Worm (Caenorhabditis elegans) whole organism, L1 larva: ENCODE measurements around the gene C04A11.1.
A peak's percentile ranks its signal among the peaks of the same experiment; 100 is the strongest.

ENCODE experiments used
- C16A3.4 ChIP-seq: fragments of 150-350 bp; optimal IDR thresholded peaks from 2 replicates; lab custom pipeline; 2014; ENCODE audit warnings: missing biosample characterization, missing genetic modification characterization
- C34B4.2 ChIP-seq: sonication (generic microtip); optimal IDR thresholded peaks from 2 replicates; lab custom pipeline; 2017; ENCODE audit warnings: mild to moderate bottlenecking, missing genetic modification characterization, missing compliant biosample characterization
- F16B12.6 ChIP-seq: fragments of 150-350 bp; optimal IDR thresholded peaks from 2 replicates; lab custom pipeline; 2014; ENCODE audit warnings: missing biosample characterization, missing genetic modification characterization
- ama-1 ChIP-seq: fragments of 150-350 bp; optimal IDR thresholded peaks from 2 replicates; lab custom pipeline; 2014
- ceh-8 ChIP-seq: fragments of 200-800 bp; sonication (Bioruptor generic); optimal IDR thresholded peaks from 2 replicates; lab custom pipeline; 2018; ENCODE audit warnings: mild to moderate bottlenecking, missing genetic modification characterization, moderate library complexity, missing compliant biosample characterization
- ceh-88 ChIP-seq: fragments of 200-800 bp; sonication (Bioruptor generic); IDR thresholded peaks from 2 replicates; pipeline ENCODE4 v1.3.6; 2022; ENCODE audit warnings: missing genetic modification characterization, missing compliant biosample characterization
- ceh-90 ChIP-seq: sonication (generic microtip); optimal IDR thresholded peaks from 2 replicates; lab custom pipeline; 2016; ENCODE audit warnings: missing genetic modification characterization, missing compliant biosample characterization
- dsc-1 ChIP-seq: sonication (generic microtip); optimal IDR thresholded peaks from 2 replicates; lab custom pipeline; 2016; ENCODE audit warnings: mild to moderate bottlenecking, missing genetic modification characterization, missing compliant biosample characterization
- efl-1 ChIP-seq, 4 experiments: fragments of 150-350 bp; optimal IDR thresholded peaks in 3 of 4; peaks in 1 of 4; 1 replicate in 1 of 4; 2 replicates in 3 of 4; lab custom pipeline; 2014; ENCODE audit warnings: missing biosample characterization in 2 of 4, missing genetic modification characterization in 2 of 4, missing genetic modification reagents in 2 of 4
- efl-3 ChIP-seq: fragments of 200-800 bp; sonication (Bioruptor generic); optimal IDR thresholded peaks from 2 replicates; lab custom pipeline; 2018; ENCODE audit warnings: mild to moderate bottlenecking, missing genetic modification characterization, missing compliant biosample characterization
- egl-27 ChIP-seq, 2 experiments: fragments of 150-350 bp in 1 of 2; sonication (generic microtip); optimal IDR thresholded peaks; 3 replicates each; lab custom pipeline; 2017 to 2018; ENCODE audit warnings: missing biosample characterization in 2 of 2, missing genetic modification characterization in 2 of 2, missing genetic modification reagents in 2 of 2
- ets-5 ChIP-seq: fragments of 200-800 bp; sonication (Bioruptor generic); IDR thresholded peaks from 2 replicates; pipeline ENCODE4 v1.3.6; 2022; ENCODE audit warnings: missing genetic modification characterization, missing compliant biosample characterization
- fkh-10 ChIP-seq: sonication (generic microtip); optimal IDR thresholded peaks from 2 replicates; lab custom pipeline; 2017; ENCODE audit warnings: missing biosample characterization, missing genetic modification reagents, missing genetic modification characterization
- fkh-8 ChIP-seq: sonication (generic microtip); optimal IDR thresholded peaks from 2 replicates; lab custom pipeline; 2016; ENCODE audit warnings: mild to moderate bottlenecking, missing genetic modification characterization, missing compliant biosample characterization
- fos-1 ChIP-seq: fragments of 150-350 bp; optimal IDR thresholded peaks from 2 replicates; lab custom pipeline; 2014; ENCODE audit warnings: missing biosample characterization, missing genetic modification characterization
- hlh-17 ChIP-seq: fragments of 200-800 bp; sonication (Bioruptor generic); optimal IDR thresholded peaks from 2 replicates; lab custom pipeline; 2018; ENCODE audit warnings: missing genetic modification characterization, mild to moderate bottlenecking, missing compliant biosample characterization, moderate library complexity, borderline replicate concordance
- irx-1 ChIP-seq: sonication (generic microtip); optimal IDR thresholded peaks from 2 replicates; lab custom pipeline; 2016; ENCODE audit warnings: missing genetic modification characterization, missing compliant biosample characterization
- isw-1 ChIP-seq: fragments of 200-800 bp; sonication (Bioruptor generic); IDR thresholded peaks from 2 replicates; pipeline ENCODE4 v1.3.6; 2022; ENCODE audit warnings: missing genetic modification characterization, missing compliant biosample characterization
- lin-13 ChIP-seq: fragments of 150-350 bp; optimal IDR thresholded peaks from 2 replicates; lab custom pipeline; 2014; ENCODE audit warnings: missing biosample characterization, missing genetic modification reagents, missing genetic modification characterization
- lin-14 ChIP-seq: fragments of 200-800 bp; sonication (Bioruptor generic); optimal IDR thresholded peaks from 2 replicates; lab custom pipeline; 2018; ENCODE audit warnings: mild to moderate bottlenecking, missing genetic modification characterization, moderate library complexity, missing compliant biosample characterization
- lin-15B ChIP-seq: fragments of 150-350 bp; sonication (generic microtip); optimal IDR thresholded peaks from 3 replicates; lab custom pipeline; 2014; ENCODE audit warnings: missing biosample characterization, missing genetic modification characterization
- lin-35 ChIP-seq, 2 experiments: fragments of 150-350 bp; optimal IDR thresholded peaks; 2 replicates each; lab custom pipeline; 2014; ENCODE audit warnings: missing biosample characterization in 2 of 2, missing genetic modification characterization in 2 of 2, missing genetic modification reagents in 2 of 2
- lir-3 ChIP-seq: sonication (generic microtip); optimal IDR thresholded peaks from 2 replicates; lab custom pipeline; 2016; ENCODE audit warnings: mild to moderate bottlenecking, missing genetic modification characterization, moderate library complexity, missing compliant biosample characterization; ENCODE audit not compliant: poor library complexity
- mab-9 ChIP-seq: fragments of 200-800 bp; sonication (Bioruptor generic); IDR thresholded peaks from 2 replicates; pipeline ENCODE4 v1.3.6; 2022; ENCODE audit warnings: missing genetic modification reagents, missing genetic modification characterization, missing compliant biosample characterization
- nhr-12 ChIP-seq: sonication (generic microtip); optimal IDR thresholded peaks from 2 replicates; lab custom pipeline; 2017; ENCODE audit warnings: missing biosample characterization, missing genetic modification characterization
- nhr-47 ChIP-seq: sonication (generic microtip); optimal IDR thresholded peaks from 2 replicates; lab custom pipeline; 2016; ENCODE audit warnings: mild to moderate bottlenecking, missing genetic modification characterization, moderate library complexity, missing compliant biosample characterization
- nhr-71 ChIP-seq: sonication (generic microtip); optimal IDR thresholded peaks from 2 replicates; lab custom pipeline; 2016; ENCODE audit warnings: mild to moderate bottlenecking, missing genetic modification characterization, moderate library complexity, missing compliant biosample characterization
- nhr-76 ChIP-seq: sonication (generic microtip); optimal IDR thresholded peaks from 2 replicates; lab custom pipeline; 2017; ENCODE audit warnings: missing biosample characterization, missing genetic modification characterization
- nhr-84 ChIP-seq: sonication (generic microtip); optimal IDR thresholded peaks from 2 replicates; lab custom pipeline; 2017; ENCODE audit warnings: missing biosample characterization, missing genetic modification characterization
- pqm-1 ChIP-seq: sonication (generic microtip); optimal IDR thresholded peaks from 3 replicates; lab custom pipeline; 2017; ENCODE audit warnings: missing biosample characterization, missing genetic modification characterization
- rnt-1 ChIP-seq: sonication (generic microtip); optimal IDR thresholded peaks from 2 replicates; lab custom pipeline; 2016; ENCODE audit warnings: mild to moderate bottlenecking, missing genetic modification characterization, moderate library complexity, missing compliant biosample characterization
- snpc-4 ChIP-seq: fragments of 150-350 bp; optimal IDR thresholded peaks from 2 replicates; lab custom pipeline; 2014; ENCODE audit warnings: missing biosample characterization, missing genetic modification characterization
- sptf-1 ChIP-seq: fragments of 150-350 bp; optimal IDR thresholded peaks from 2 replicates; lab custom pipeline; 2014; ENCODE audit warnings: missing biosample characterization, missing genetic modification characterization
- sup-37 ChIP-seq: fragments of 200-800 bp; sonication (Bioruptor generic); optimal IDR thresholded peaks from 2 replicates; lab custom pipeline; 2018; ENCODE audit warnings: mild to moderate bottlenecking, missing genetic modification characterization, missing compliant biosample characterization
- tbx-2 ChIP-seq: sonication (generic microtip); optimal IDR thresholded peaks from 2 replicates; lab custom pipeline; 2016; ENCODE audit warnings: missing genetic modification characterization, missing compliant biosample characterization
- unc-130 ChIP-seq: fragments of 150-350 bp; optimal IDR thresholded peaks from 2 replicates; lab custom pipeline; 2017; ENCODE audit warnings: missing biosample characterization, missing genetic modification characterization, inconsistent platforms
- unc-30 ChIP-seq: sonication (generic microtip); optimal IDR thresholded peaks from 2 replicates; lab custom pipeline; 2017; ENCODE audit warnings: missing biosample characterization, missing genetic modification characterization
- unc-62 ChIP-seq: fragments of 150-350 bp; optimal IDR thresholded peaks from 2 replicates; lab custom pipeline; 2014; ENCODE audit warnings: missing biosample characterization, missing genetic modification reagents, missing genetic modification characterization
- unc-86 ChIP-seq: sonication (generic microtip); optimal IDR thresholded peaks from 2 replicates; lab custom pipeline; 2016; ENCODE audit warnings: missing genetic modification characterization, missing compliant biosample characterization
- unc-98 ChIP-seq: fragments of 200-800 bp; sonication (Bioruptor generic); IDR thresholded peaks from 2 replicates; pipeline ENCODE4 v1.3.6; 2022; ENCODE audit warnings: missing genetic modification characterization, missing compliant biosample characterization
- vab-15 ChIP-seq: sonication (generic microtip); optimal IDR thresholded peaks from 2 replicates; lab custom pipeline; 2017; ENCODE audit warnings: missing genotype, mild to moderate bottlenecking, missing genetic modification characterization, missing compliant biosample characterization
- xbp-1 ChIP-seq: sonication (generic microtip); optimal IDR thresholded peaks from 2 replicates; lab custom pipeline; 2016; ENCODE audit warnings: missing genetic modification characterization, missing compliant biosample characterization
- ztf-4 ChIP-seq: fragments of 150-350 bp; optimal IDR thresholded peaks from 2 replicates; lab custom pipeline; 2014; ENCODE audit warnings: missing biosample characterization, missing genetic modification characterization

Gene C04A11.1

ce11 chrX:13665447-13665846, 5.1 kb downstream of the C04A11.1 start (continued):
- peak; percentile 81 for TF ChIP-seq unc-86 (tag; lab: Kevin White, UChicago)
- peak; percentile 34 for TF ChIP-seq lin-13 (GFP tag; lab: Kevin White, UChicago)
- TF ChIP-seq hlh-17 (GFP tag; lab: Kevin White, UChicago): no peak
- TF ChIP-seq sup-37 (GFP tag; lab: Kevin White, UChicago): peak; percentile 54
- TF ChIP-seq unc-30: no peak
- TF ChIP-seq nhr-84 (tag; lab: Kevin White, UChicago): no peak
- TF ChIP-seq ceh-90 (tag; lab: Kevin White, UChicago): no peak
- peak; percentile 82 for TF ChIP-seq xbp-1 (tag; lab: Kevin White, UChicago)
- TF ChIP-seq lin-35 (GFP tag; optimal IDR thresholded peaks at IDR 0.05; lab: Kevin White, UChicago): peak; percentile 40 to 83
- no peak for TF ChIP-seq sptf-1 (tag; lab: Kevin White, UChicago)
- peak; percentile 90 for TF ChIP-seq rnt-1
- TF ChIP-seq snpc-4 (tag; lab: Kevin White, UChicago): peak; percentile 66
- TF ChIP-seq unc-62 (GFP tag; lab: Kevin White, UChicago): no peak
- TF ChIP-seq F16B12.6: peak; percentile 35
- no peak for TF ChIP-seq unc-98 (GFP tag; lab: Robert Waterston, UW)
- no peak for TF ChIP-seq lin-15B (tag; lab: Kevin White, UChicago)
- TF ChIP-seq nhr-76 (tag; lab: Kevin White, UChicago): no peak
- TF ChIP-seq vab-15 (tag; lab: Kevin White, UChicago): peak; percentile 87
- TF ChIP-seq mab-9 (GFP tag; lab: Robert Waterston, UW): peak; percentile 72
- TF ChIP-seq lin-14 (GFP tag; lab: Kevin White, UChicago): peak; percentile 86
- TF ChIP-seq fos-1: peak; percentile 68
- no peak for TF ChIP-seq ets-5 (GFP tag; lab: Robert Waterston, UW)
- TF ChIP-seq egl-27 (tag; optimal IDR thresholded peaks at IDR 0.05; lab: Kevin White, UChicago): no peak
- peak; percentile 88 for TF ChIP-seq nhr-71 (tag; lab: Kevin White, UChicago)
- TF ChIP-seq nhr-12 (tag; lab: Kevin White, UChicago): no peak
- peak; percentile 91 for TF ChIP-seq dsc-1 (tag; lab: Kevin White, UChicago)
- peak; percentile 75 for TF ChIP-seq irx-1
- peak; percentile 55 for TF ChIP-seq isw-1 (GFP tag; lab: Robert Waterston, UW)
- TF ChIP-seq unc-130 (tag; lab: Kevin White, UChicago): peak; percentile 12
- TF ChIP-seq ceh-88 (GFP tag; lab: Robert Waterston, UW): peak; percentile 78
- TF ChIP-seq C16A3.4 (tag; lab: Kevin White, UChicago): peak; percentile 90
- TF ChIP-seq fkh-8 (tag; lab: Kevin White, UChicago): peak; percentile 83
- peak; percentile 1 for TF ChIP-seq ztf-4 (tag; lab: Kevin White, UChicago)
- TF ChIP-seq lir-3 (tag; lab: Kevin White, UChicago): peak; percentile 60
- peak; percentile 85 for TF ChIP-seq tbx-2 (tag; lab: Kevin White, UChicago)
- peak; percentile 35 for TF ChIP-seq ceh-8 (GFP tag; lab: Kevin White, UChicago)
- TF ChIP-seq ama-1 (lab: Kevin White, UChicago): peak; percentile 47
- peak; percentile 92 for TF ChIP-seq nhr-47 (tag; lab: Kevin White, UChicago)
- TF ChIP-seq efl-1 (optimal IDR thresholded peaks at IDR 0.05; lab: Kevin White, UChicago): peak; percentile 51 to 52
- TF ChIP-seq efl-1 (GFP tag; optimal IDR thresholded peaks at IDR 0.05 in 1 of 2; lab: Kevin White, UChicago): peak; percentile 36 to 93
- no peak for TF ChIP-seq pqm-1 (tag; lab: Kevin White, UChicago)
- TF ChIP-seq C34B4.2 (tag; lab: Kevin White, UChicago): no peak

- TF ChIP-seq efl-3 (no peak), fkh-10 (GFP tag; lab: Kevin White, UChicago) (no peak)
Measured at ce11 chrX:13666864-13667263, 6.6 kb downstream of the C04A11.1 start.
